Worm (Caenorhabditis elegans) whole organism, L1 larva: ENCODE results near the gene T05H10.1.

Source experiments
- C34B4.2 ChIP-seq: sonication (generic microtip); optimal IDR thresholded peaks from 2 replicates; lab custom pipeline; 2017; ENCODE audit warnings: mild to moderate bottlenecking, missing genetic modification characterization, missing compliant biosample characterization
- Y116A8C.19 ChIP-seq: sonication (generic microtip); optimal IDR thresholded peaks from 2 replicates; lab custom pipeline; 2016; ENCODE audit warnings: missing compliant biosample characterization, missing genetic modification characterization, borderline replicate concordance
- blmp-1 ChIP-seq: fragments of 150-350 bp; optimal IDR thresholded peaks from 2 replicates; lab custom pipeline; 2014; ENCODE audit warnings: missing biosample characterization, missing genetic modification characterization
- ceh-63 ChIP-seq: fragments of 200-800 bp; sonication (Bioruptor generic); optimal IDR thresholded peaks from 2 replicates; lab custom pipeline; 2018; ENCODE audit warnings: mild to moderate bottlenecking, missing genetic modification characterization, missing compliant biosample characterization
- ceh-8 ChIP-seq: fragments of 200-800 bp; sonication (Bioruptor generic); optimal IDR thresholded peaks from 2 replicates; lab custom pipeline; 2018; ENCODE audit warnings: mild to moderate bottlenecking, missing genetic modification characterization, moderate library complexity, missing compliant biosample characterization
- ceh-82 ChIP-seq, 3 experiments: fragments of 150-350 bp in 1 of 3; sonication (generic microtip) in 2 of 3; optimal IDR thresholded peaks; 2 replicates each; lab custom pipeline; 2014 to 2017; ENCODE audit warnings: missing biosample characterization in 3 of 3, missing genetic modification characterization in 3 of 3
- ceh-88 ChIP-seq: fragments of 200-800 bp; sonication (Bioruptor generic); IDR thresholded peaks from 2 replicates; pipeline ENCODE4 v1.3.6; 2022; ENCODE audit warnings: missing genetic modification characterization, missing compliant biosample characterization
- ceh-90 ChIP-seq: sonication (generic microtip); optimal IDR thresholded peaks from 2 replicates; lab custom pipeline; 2016; ENCODE audit warnings: missing genetic modification characterization, missing compliant biosample characterization
- dpl-1 ChIP-seq, 3 experiments: fragments of 150-350 bp in 2 of 3; sonication (generic microtip) in 1 of 3; optimal IDR thresholded peaks; 2 replicates each; lab custom pipeline; 2014 to 2017; ENCODE audit warnings: missing biosample characterization in 3 of 3, missing genetic modification characterization in 3 of 3, missing genetic modification reagents in 3 of 3
- dsc-1 ChIP-seq: sonication (generic microtip); optimal IDR thresholded peaks from 2 replicates; lab custom pipeline; 2016; ENCODE audit warnings: mild to moderate bottlenecking, missing genetic modification characterization, missing compliant biosample characterization
- efl-1 ChIP-seq, 4 experiments: fragments of 150-350 bp; optimal IDR thresholded peaks in 3 of 4; peaks in 1 of 4; 1 replicate in 1 of 4; 2 replicates in 3 of 4; lab custom pipeline; 2014; ENCODE audit warnings: missing biosample characterization in 2 of 4, missing genetic modification characterization in 2 of 4, missing genetic modification reagents in 2 of 4
- egl-13 ChIP-seq: sonication (generic microtip); optimal IDR thresholded peaks from 2 replicates; lab custom pipeline; 2016; ENCODE audit warnings: missing genotype, missing genetic modification reagents, missing genetic modification characterization, missing compliant biosample characterization
- egl-27 ChIP-seq, 2 experiments: fragments of 150-350 bp in 1 of 2; sonication (generic microtip); optimal IDR thresholded peaks; 3 replicates each; lab custom pipeline; 2017 to 2018; ENCODE audit warnings: missing biosample characterization in 2 of 2, missing genetic modification characterization in 2 of 2, missing genetic modification reagents in 2 of 2
- elt-2 ChIP-seq: sonication (generic microtip); optimal IDR thresholded peaks from 2 replicates; lab custom pipeline; 2016; ENCODE audit warnings: missing genetic modification characterization, mild to moderate bottlenecking, inconsistent platforms, missing compliant biosample characterization, missing genetic modification reagents
- elt-3 ChIP-seq, 6 experiments: fragments of 150-350 bp in 1 of 6; sonication (generic microtip); optimal IDR thresholded peaks; 2 replicates each; lab custom pipeline; 2017 to 2018; ENCODE audit warnings: missing biosample characterization in 6 of 6, missing genetic modification characterization in 6 of 6, inconsistent platforms in 1 of 6
- ets-5 ChIP-seq: fragments of 200-800 bp; sonication (Bioruptor generic); IDR thresholded peaks from 2 replicates; pipeline ENCODE4 v1.3.6; 2022; ENCODE audit warnings: missing genetic modification characterization, missing compliant biosample characterization
- fkh-10 ChIP-seq: sonication (generic microtip); optimal IDR thresholded peaks from 2 replicates; lab custom pipeline; 2017; ENCODE audit warnings: missing biosample characterization, missing genetic modification reagents, missing genetic modification characterization
- fkh-8 ChIP-seq: sonication (generic microtip); optimal IDR thresholded peaks from 2 replicates; lab custom pipeline; 2016; ENCODE audit warnings: mild to moderate bottlenecking, missing genetic modification characterization, missing compliant biosample characterization
- fos-1 ChIP-seq: fragments of 150-350 bp; optimal IDR thresholded peaks from 2 replicates; lab custom pipeline; 2014; ENCODE audit warnings: missing biosample characterization, missing genetic modification characterization
- hlh-4 ChIP-seq: sonication (generic microtip); optimal IDR thresholded peaks from 2 replicates; lab custom pipeline; 2016; ENCODE audit warnings: mild to moderate bottlenecking, missing genetic modification characterization, missing compliant biosample characterization
- irx-1 ChIP-seq: sonication (generic microtip); optimal IDR thresholded peaks from 2 replicates; lab custom pipeline; 2016; ENCODE audit warnings: missing genetic modification characterization, missing compliant biosample characterization
- jun-1 ChIP-seq: fragments of 150-350 bp; optimal IDR thresholded peaks from 2 replicates; lab custom pipeline; 2014; ENCODE audit warnings: missing biosample characterization, missing genetic modification reagents, missing genetic modification characterization
- lin-13 ChIP-seq: fragments of 150-350 bp; optimal IDR thresholded peaks from 2 replicates; lab custom pipeline; 2014; ENCODE audit warnings: missing biosample characterization, missing genetic modification reagents, missing genetic modification characterization
- lin-14 ChIP-seq: fragments of 200-800 bp; sonication (Bioruptor generic); optimal IDR thresholded peaks from 2 replicates; lab custom pipeline; 2018; ENCODE audit warnings: mild to moderate bottlenecking, missing genetic modification characterization, moderate library complexity, missing compliant biosample characterization
- lin-35 ChIP-seq, 2 experiments: fragments of 150-350 bp; optimal IDR thresholded peaks; 2 replicates each; lab custom pipeline; 2014; ENCODE audit warnings: missing biosample characterization in 2 of 2, missing genetic modification characterization in 2 of 2, missing genetic modification reagents in 2 of 2
- lir-3 ChIP-seq: sonication (generic microtip); optimal IDR thresholded peaks from 2 replicates; lab custom pipeline; 2016; ENCODE audit warnings: mild to moderate bottlenecking, missing genetic modification characterization, moderate library complexity, missing compliant biosample characterization; ENCODE audit not compliant: poor library complexity
- lsy-2 ChIP-seq, 2 experiments: fragments of 150-350 bp; optimal IDR thresholded peaks; 2 replicates each; lab custom pipeline; 2014; ENCODE audit warnings: missing biosample characterization in 2 of 2, missing genetic modification characterization in 2 of 2
- mef-2 ChIP-seq: fragments of 150-350 bp; optimal IDR thresholded peaks from 2 replicates; lab custom pipeline; 2014; ENCODE audit warnings: missing biosample characterization, missing genetic modification characterization
- mep-1 ChIP-seq: fragments of 150-350 bp; optimal IDR thresholded peaks from 2 replicates; lab custom pipeline; 2014; ENCODE audit warnings: missing biosample characterization, missing genetic modification characterization
- nhr-19 ChIP-seq: fragments of 200-800 bp; sonication (Bioruptor generic); conservative IDR thresholded peaks from 2 replicates; pipeline ENCODE4 v1.3.6; 2022; ENCODE audit warnings: missing genetic modification characterization, missing compliant biosample characterization
- nhr-237 ChIP-seq: fragments of 150-350 bp; optimal IDR thresholded peaks from 2 replicates; lab custom pipeline; 2014; ENCODE audit warnings: missing biosample characterization, missing genetic modification characterization
- nhr-47 ChIP-seq: sonication (generic microtip); optimal IDR thresholded peaks from 2 replicates; lab custom pipeline; 2016; ENCODE audit warnings: mild to moderate bottlenecking, missing genetic modification characterization, moderate library complexity, missing compliant biosample characterization
- nhr-71 ChIP-seq: sonication (generic microtip); optimal IDR thresholded peaks from 2 replicates; lab custom pipeline; 2016; ENCODE audit warnings: mild to moderate bottlenecking, missing genetic modification characterization, moderate library complexity, missing compliant biosample characterization
- nhr-77 ChIP-seq: fragments of 150-350 bp; optimal IDR thresholded peaks from 2 replicates; lab custom pipeline; 2014; ENCODE audit warnings: missing biosample characterization, missing genetic modification characterization
- nhr-85 ChIP-seq: sonication (generic microtip); peaks from one replicate; lab custom pipeline; 2016; ENCODE audit warnings: missing genetic modification characterization, inconsistent platforms, missing compliant biosample characterization
- pax-3 ChIP-seq: fragments of 200-800 bp; sonication (Bioruptor generic); optimal IDR thresholded peaks from 2 replicates; lab custom pipeline; 2018; ENCODE audit warnings: mild to moderate bottlenecking, missing genetic modification characterization, moderate library complexity, missing compliant biosample characterization
- pqm-1 ChIP-seq: sonication (generic microtip); optimal IDR thresholded peaks from 3 replicates; lab custom pipeline; 2017; ENCODE audit warnings: missing biosample characterization, missing genetic modification characterization
- rnt-1 ChIP-seq: sonication (generic microtip); optimal IDR thresholded peaks from 2 replicates; lab custom pipeline; 2016; ENCODE audit warnings: mild to moderate bottlenecking, missing genetic modification characterization, moderate library complexity, missing compliant biosample characterization
- snpc-4 ChIP-seq: fragments of 150-350 bp; optimal IDR thresholded peaks from 2 replicates; lab custom pipeline; 2014; ENCODE audit warnings: missing biosample characterization, missing genetic modification characterization
- sox-4 ChIP-seq: sonication (generic microtip); optimal IDR thresholded peaks from 2 replicates; lab custom pipeline; 2016; ENCODE audit warnings: missing genetic modification characterization, missing compliant biosample characterization
- swsn-7 ChIP-seq: sonication (generic microtip); optimal IDR thresholded peaks from 2 replicates; lab custom pipeline; 2016; ENCODE audit warnings: missing genetic modification characterization, missing compliant biosample characterization
- tbx-2 ChIP-seq: sonication (generic microtip); optimal IDR thresholded peaks from 2 replicates; lab custom pipeline; 2016; ENCODE audit warnings: missing genetic modification characterization, missing compliant biosample characterization
- unc-130 ChIP-seq: fragments of 150-350 bp; optimal IDR thresholded peaks from 2 replicates; lab custom pipeline; 2017; ENCODE audit warnings: missing biosample characterization, missing genetic modification characterization, inconsistent platforms
- unc-30 ChIP-seq: sonication (generic microtip); optimal IDR thresholded peaks from 2 replicates; lab custom pipeline; 2017; ENCODE audit warnings: missing biosample characterization, missing genetic modification characterization
- unc-62 ChIP-seq: fragments of 150-350 bp; optimal IDR thresholded peaks from 2 replicates; lab custom pipeline; 2014; ENCODE audit warnings: missing biosample characterization, missing genetic modification reagents, missing genetic modification characterization
- unc-86 ChIP-seq: sonication (generic microtip); optimal IDR thresholded peaks from 2 replicates; lab custom pipeline; 2016; ENCODE audit warnings: missing genetic modification characterization, missing compliant biosample characterization
- vab-15 ChIP-seq: sonication (generic microtip); optimal IDR thresholded peaks from 2 replicates; lab custom pipeline; 2017; ENCODE audit warnings: missing genotype, mild to moderate bottlenecking, missing genetic modification characterization, missing compliant biosample characterization
- xbp-1 ChIP-seq: sonication (generic microtip); optimal IDR thresholded peaks from 2 replicates; lab custom pipeline; 2016; ENCODE audit warnings: missing genetic modification characterization, missing compliant biosample characterization
- ztf-11 ChIP-seq, 2 experiments: sonication (generic microtip); optimal IDR thresholded peaks; 2 replicates each; lab custom pipeline; 2016 to 2017; ENCODE audit warnings: missing genetic modification characterization in 2 of 2, missing biosample characterization in 1 of 2, missing compliant biosample characterization in 1 of 2

T05H10.1 gene

DNA sequence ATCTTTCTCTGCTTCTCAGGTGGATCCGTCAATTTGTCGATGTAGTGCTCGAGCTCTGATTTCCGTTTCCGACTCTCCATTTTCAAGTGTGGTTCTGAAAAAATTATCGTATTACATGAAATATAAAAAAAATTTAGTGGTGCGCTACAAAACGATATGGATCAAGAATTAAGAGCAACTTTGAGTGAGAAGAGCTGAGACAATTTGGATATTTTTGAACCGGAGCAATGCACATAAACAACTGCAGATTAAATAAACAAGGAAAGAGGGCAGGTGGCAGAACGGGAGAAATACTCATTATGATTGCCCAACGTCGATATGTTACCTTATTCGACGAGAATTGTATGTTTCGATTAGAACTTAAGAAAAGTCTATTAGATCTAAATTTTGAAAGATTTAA, 14.7 kb upstream of the T05H10.1 start, which contains the start of gene swsn-7:
Gene swsn-7, minus strand, starts transcription at position 101 of the 400 bp plus-strand sequence.
- no peak for TF ChIP-seq efl-1 (optimal IDR thresholded peaks at IDR 0.05; lab: Kevin White, UChicago)
- TF ChIP-seq efl-1 (GFP tag; optimal IDR thresholded peaks at IDR 0.05 in 1 of 2; lab: Kevin White, UChicago), result peak in 1 of 2 experiments; percentile 61
- TF ChIP-seq ceh-90 (tag; lab: Kevin White, UChicago), result no peak
- TF ChIP-seq, all 84 proteins: peak for 1

- peak; percentile 72 for TF ChIP-seq pax-3 (tag; lab: Kevin White, UChicago)
- TF ChIP-seq nhr-85 (tag; lab: Kevin White, UChicago), result peak; percentile 75
- TF ChIP-seq fos-1, result peak; percentile 26
- TF ChIP-seq sox-4 (tag; lab: Kevin White, UChicago), result peak; percentile 46
- peak; percentile 76 for TF ChIP-seq nhr-47 (tag; lab: Kevin White, UChicago)
- peak in 2 of 6 experiments; percentile 16 to 29 for TF ChIP-seq elt-3 (tag; optimal IDR thresholded peaks at IDR 0.05; lab: Kevin White, UChicago)
- TF ChIP-seq elt-2 (tag; lab: Kevin White, UChicago), result peak; percentile 30
- TF ChIP-seq jun-1 (tag; lab: Kevin White, UChicago), result peak; percentile 85
- no peak for TF ChIP-seq hlh-4
- TF ChIP-seq egl-13 (tag; lab: Kevin White, UChicago), result peak; percentile 48
- peak; percentile 95 for TF ChIP-seq lin-14
- TF ChIP-seq ceh-90 (tag; lab: Kevin White, UChicago), result no peak
- TF ChIP-seq snpc-4 (tag; lab: Kevin White, UChicago), result peak; percentile 46
- peak; percentile 74 for TF ChIP-seq unc-86 (tag; lab: Kevin White, UChicago)
- peak; percentile 50 for TF ChIP-seq xbp-1 (tag; lab: Kevin White, UChicago)
- TF ChIP-seq lsy-2 (tag; optimal IDR thresholded peaks at IDR 0.05; lab: Kevin White, UChicago), result peak; percentile 58 to 83
- no peak for TF ChIP-seq unc-130 (tag; lab: Kevin White, UChicago)
- TF ChIP-seq rnt-1 (tag; lab: Kevin White, UChicago), result peak; percentile 50
- peak; percentile 41 to 65 (median 41) for TF ChIP-seq dpl-1 (GFP tag; optimal IDR thresholded peaks at IDR 0.05; lab: Kevin White, UChicago)
- peak; percentile 77 for TF ChIP-seq nhr-77 (tag; lab: Kevin White, UChicago)
- TF ChIP-seq ceh-88, result 0 out of 2 replicates have a peak, but pooled peaks have one; percentile 47
- peak; percentile 91 for TF ChIP-seq fkh-8 (tag; lab: Kevin White, UChicago)
- peak; percentile 99 for TF ChIP-seq lir-3 (tag; lab: Kevin White, UChicago)
- TF ChIP-seq mep-1, result peak; percentile 16
- no peak for TF ChIP-seq nhr-237 (tag; lab: Kevin White, UChicago)
- no peak for TF ChIP-seq C34B4.2 (tag; lab: Kevin White, UChicago)
- peak; percentile 4 for TF ChIP-seq blmp-1
- peak; percentile 90 for TF ChIP-seq swsn-7 (tag; lab: Kevin White, UChicago)
- no peak for TF ChIP-seq unc-30 (tag; lab: Kevin White, UChicago)
- TF ChIP-seq lin-13 (GFP tag; lab: Kevin White, UChicago), result peak; percentile 71
- TF ChIP-seq Y116A8C.19 (tag; lab: Kevin White, UChicago), result no peak
- TF ChIP-seq ets-5 (GFP tag; lab: Robert Waterston, UW), result no peak
- TF ChIP-seq fkh-10 (GFP tag; lab: Kevin White, UChicago), result peak; percentile 38
- TF ChIP-seq ceh-63, result no peak
- no peak for TF ChIP-seq pqm-1 (tag; lab: Kevin White, UChicago)
- TF ChIP-seq ceh-82 (tag; optimal IDR thresholded peaks at IDR 0.05; lab: Kevin White, UChicago), result peak in 2 of 3 experiments; percentile 49 to 76
- TF ChIP-seq ztf-11 (tag; optimal IDR thresholded peaks at IDR 0.05; lab: Kevin White, UChicago), result peak in 1 of 2 experiments; percentile 51
- TF ChIP-seq vab-15 (tag; lab: Kevin White, UChicago), result peak; percentile 32
- TF ChIP-seq unc-62 (GFP tag; lab: Kevin White, UChicago), result no peak
- peak in 1 of 2 experiments; percentile 20 for TF ChIP-seq egl-27 (tag; optimal IDR thresholded peaks at IDR 0.05; lab: Kevin White, UChicago)
- TF ChIP-seq tbx-2 (tag; lab: Kevin White, UChicago), result peak; percentile 66
- TF ChIP-seq ceh-8 (GFP tag; lab: Kevin White, UChicago), result peak; percentile 79
- TF ChIP-seq mef-2 (tag; lab: Kevin White, UChicago), result peak; percentile 46
- TF ChIP-seq dsc-1 (tag; lab: Kevin White, UChicago), result peak; percentile 61
- peak; percentile 79 for TF ChIP-seq nhr-71 (tag; lab: Kevin White, UChicago)
- peak; percentile 43 for TF ChIP-seq nhr-19 (GFP tag; lab: Robert Waterston, UW)
- TF ChIP-seq lin-35 (GFP tag; optimal IDR thresholded peaks at IDR 0.05; lab: Kevin White, UChicago), result peak; percentile 65 to 73
- TF ChIP-seq irx-1 (tag; lab: Kevin White, UChicago), result peak; percentile 40
Observed at ce11 chrII:8028246-8028694, 14.1 kb upstream of the T05H10.1 start.
